Worm (Caenorhabditis elegans): Measurements from ENCODE around the gene H35N09.2.

Gene H35N09.2

ce11 chrX:8640654-8641053, 35.8 kb upstream of the H35N09.2 start (continued):
- TF ChIP-seq Y53G8AR.9 (GFP tag; conservative IDR thresholded peaks at IDR 0.05) (no peak), hlh-26 (GFP tag; conservative IDR thresholded peaks at IDR 0.05) (no peak), ztf-18 (tag; optimal IDR thresholded peaks at IDR 0.05) (peak; percentile 51), lin-54 (GFP tag; optimal IDR thresholded peaks at IDR 0.05) (peak; percentile 40), mes-4 (tag; optimal IDR thresholded peaks at IDR 0.05) (peak; percentile 60), Y79H2A.3 (GFP tag; conservative IDR thresholded peaks at IDR 0.05) (no peak), snpc-3.4 (tag; optimal IDR thresholded peaks at IDR 0.05) (peak; percentile 54), B0261.1 (tag; optimal IDR thresholded peaks at IDR 0.05) (peak; percentile 86), nhr-80 (tag; optimal IDR thresholded peaks at IDR 0.05) (peak; percentile 7), snpc-4 (GFP tag; optimal IDR thresholded peaks at IDR 0.05) (peak; percentile 64), snpc-4 (tag; optimal IDR thresholded peaks at IDR 0.05) (peak in 3 of 4 experiments; percentile 34 to 68 (median 36)), F57A8.1 (GFP tag; optimal IDR thresholded peaks at IDR 0.05) (no peak), cebp-1 (GFP tag; IDR thresholded peaks at IDR 0.05) (no peak), cebp-1 (tag; optimal IDR thresholded peaks at IDR 0.05) (peak; percentile 37), rpc-1 (optimal IDR thresholded peaks at IDR 0.05) (peak; percentile 92), rpc-1 (tag; optimal IDR thresholded peaks at IDR 0.05) (peak; percentile 98), nhr-90 (tag; optimal IDR thresholded peaks at IDR 0.05) (peak; percentile 69), snpc-1.1 (tag; optimal IDR thresholded peaks at IDR 0.05; ENCODE audit: insufficient read depth) (peak; percentile 68), attf-5 (GFP tag; optimal IDR thresholded peaks at IDR 0.05) (peak; percentile 6), egl-44 (GFP tag; IDR thresholded peaks at IDR 0.05) (peak; percentile 19; the same call in 1 of the 2 replicates), ama-1 (optimal IDR thresholded peaks at IDR 0.05) (no peak), ama-1 (GFP tag; optimal IDR thresholded peaks at IDR 0.05) (peak; percentile 6 to 65), hlh-12 (tag; optimal IDR thresholded peaks at IDR 0.05) (peak; percentile 71), hmg-1.2 (GFP tag; IDR thresholded peaks at IDR 0.05) (peak; percentile 69), lin-26 (GFP tag; IDR thresholded peaks at IDR 0.05) (peak; percentile 88), aptf-2 (GFP tag; conservative IDR thresholded peaks at IDR 0.05) (no peak), ceh-40 (GFP tag; IDR thresholded peaks at IDR 0.05) (0 out of 2 replicates have a peak, but pooled peaks have one; percentile 54), die-1 (tag; optimal IDR thresholded peaks at IDR 0.05) (peak; percentile 83), athp-1 (tag; optimal IDR thresholded peaks at IDR 0.05) (peak; percentile 42), snpc-1.3 (tag; optimal IDR thresholded peaks at IDR 0.05; ENCODE audit: insufficient read depth) (peak; percentile 75), lin-35 (GFP tag; optimal IDR thresholded peaks at IDR 0.05) (peak in 1 of 3 experiments; percentile 61), hrde-1 (tag; optimal IDR thresholded peaks at IDR 0.05; ENCODE audit: borderline replicate concordance) (peak; percentile 43), F49E8.2 (tag; optimal IDR thresholded peaks at IDR 0.05; ENCODE audit: insufficient read depth) (no peak)

- TF ChIP-seq lag-1 (GFP tag; IDR thresholded peaks at IDR 0.05), result no peak
- TF ChIP-seq snpc-3.4 (tag; optimal IDR thresholded peaks at IDR 0.05), result peak; percentile 29
- TF ChIP-seq hmg-1.2 (GFP tag; IDR thresholded peaks at IDR 0.05), result peak; percentile 71
- TF ChIP-seq Y79H2A.3 (GFP tag; conservative IDR thresholded peaks at IDR 0.05), result no peak
- TF ChIP-seq madf-3 (GFP tag; IDR thresholded peaks at IDR 0.05), result no peak
- TF ChIP-seq madf-6 (GFP tag; IDR thresholded peaks at IDR 0.05), result no peak
- TF ChIP-seq ccch-3 (GFP tag; optimal IDR thresholded peaks at IDR 0.05), result peak; percentile 3
- TF ChIP-seq ets-4 (GFP tag; optimal IDR thresholded peaks at IDR 0.05), result no peak
- no peak for TF ChIP-seq nfya-2 (GFP tag; IDR thresholded peaks at IDR 0.05)
- TF ChIP-seq gei-17 (GFP tag; optimal IDR thresholded peaks at IDR 0.05), result no peak
- no peak for TF ChIP-seq bed-1 (GFP tag; IDR thresholded peaks at IDR 0.05)
- peak; percentile 44; the same call in 1 of the 2 replicates for TF ChIP-seq hsf-1 (GFP tag; IDR thresholded peaks at IDR 0.05)
- peak; percentile 16 for TF ChIP-seq lin-40 (tag; optimal IDR thresholded peaks at IDR 0.05)
- TF ChIP-seq B0336.3 (GFP tag; IDR thresholded peaks at IDR 0.05), result no peak
- no peak for TF ChIP-seq ceh-58 (GFP tag; IDR thresholded peaks at IDR 0.05)
- TF ChIP-seq F55B11.4 (tag; optimal IDR thresholded peaks at IDR 0.05; ENCODE audit: borderline replicate concordance, insufficient read depth), result no peak
- TF ChIP-seq him-1 (tag; optimal IDR thresholded peaks at IDR 0.05), result peak; percentile 35
- TF ChIP-seq hrde-1 (tag; optimal IDR thresholded peaks at IDR 0.05; ENCODE audit: borderline replicate concordance), result peak; percentile 26
- TF ChIP-seq aptf-3 (GFP tag; IDR thresholded peaks at IDR 0.05), result 0 out of 2 replicates have a peak, but pooled peaks have one; percentile 25
- no peak for TF ChIP-seq madf-8 (GFP tag; conservative IDR thresholded peaks at IDR 0.05)
Measured at ce11 chrX:8638679-8639184, 33.9 kb upstream of the H35N09.2 start.

Data from whole organism, young adult.